Fruit fly (Drosophila melanogaster): ENCODE results near the gene Bfc.

The Bfc gene

dm6 chr3L:1250396-1250795 is at the start of gene Bfc:
Gene Bfc (plus strand): TSS chr3L:1250696.
- no peak for TF ChIP-seq CG8478 (optimal IDR thresholded peaks at IDR 0.05)
- no peak for TF ChIP-seq CTCF (optimal IDR thresholded peaks at IDR 0.05)

dm6 chr3L:1202588-1203195 is 47.8 kb upstream of the Bfc start, which contains the start of gene meep:
Gene meep (minus strand): TSS chr3L:1203036.
- TF ChIP-seq CTCF (optimal IDR thresholded peaks at IDR 0.05) (no peak), CG8478 (optimal IDR thresholded peaks at IDR 0.05) (no peak)

dm6 chr3L:1203855-1204431 is 46.6 kb upstream of the Bfc start:
- no peak for TF ChIP-seq CTCF (optimal IDR thresholded peaks at IDR 0.05)
- no peak for TF ChIP-seq CG8478 (optimal IDR thresholded peaks at IDR 0.05)

DNA sequence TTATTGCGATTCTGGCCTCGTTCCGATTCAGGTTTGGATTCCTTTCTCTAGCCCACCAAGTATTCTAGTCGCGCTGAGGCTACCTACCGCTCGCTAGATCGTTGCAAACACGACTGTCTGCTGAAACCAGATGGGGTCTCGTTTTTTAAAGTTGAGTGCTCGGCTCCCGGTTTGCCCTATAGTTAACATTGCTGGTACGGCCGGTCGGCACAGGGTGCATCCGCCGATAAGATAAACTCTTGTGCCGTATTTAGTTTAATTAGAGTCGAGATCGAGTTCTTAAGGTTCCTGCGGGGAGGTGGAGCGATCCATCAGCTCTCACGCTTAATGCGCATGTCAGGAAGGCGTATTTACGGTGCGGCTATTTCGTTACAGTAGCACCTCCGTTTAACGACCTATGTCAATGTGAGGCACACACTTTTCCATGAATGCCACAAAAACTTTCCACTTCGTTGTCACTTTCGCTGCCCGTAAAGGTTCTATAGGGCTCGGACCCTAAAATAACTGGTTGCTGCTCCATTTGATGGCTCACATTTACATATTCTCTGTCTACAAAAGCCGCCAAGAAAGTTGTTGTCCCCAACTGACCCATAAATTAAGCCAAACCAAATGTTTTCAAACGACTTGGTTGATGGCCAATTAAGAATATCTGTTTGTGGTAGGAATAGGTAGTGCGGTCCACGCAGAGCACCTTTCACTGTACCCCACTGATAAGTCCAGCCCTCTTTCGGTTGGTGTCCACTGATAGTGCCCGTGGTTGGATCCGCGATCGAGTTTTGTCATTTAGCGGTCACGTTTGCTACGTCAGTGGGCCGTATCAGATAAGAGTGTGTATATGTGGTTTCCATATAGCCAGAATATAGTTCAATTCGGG is 45.6 kb upstream of the Bfc start, which contains the start of gene CG9119:
Gene CG9119 (minus strand): TSS at position 122 of the 874 bp plus-strand sequence.
- no peak for TF ChIP-seq CTCF (optimal IDR thresholded peaks at IDR 0.05)
- no peak for TF ChIP-seq CG8478 (optimal IDR thresholded peaks at IDR 0.05)

DNA sequence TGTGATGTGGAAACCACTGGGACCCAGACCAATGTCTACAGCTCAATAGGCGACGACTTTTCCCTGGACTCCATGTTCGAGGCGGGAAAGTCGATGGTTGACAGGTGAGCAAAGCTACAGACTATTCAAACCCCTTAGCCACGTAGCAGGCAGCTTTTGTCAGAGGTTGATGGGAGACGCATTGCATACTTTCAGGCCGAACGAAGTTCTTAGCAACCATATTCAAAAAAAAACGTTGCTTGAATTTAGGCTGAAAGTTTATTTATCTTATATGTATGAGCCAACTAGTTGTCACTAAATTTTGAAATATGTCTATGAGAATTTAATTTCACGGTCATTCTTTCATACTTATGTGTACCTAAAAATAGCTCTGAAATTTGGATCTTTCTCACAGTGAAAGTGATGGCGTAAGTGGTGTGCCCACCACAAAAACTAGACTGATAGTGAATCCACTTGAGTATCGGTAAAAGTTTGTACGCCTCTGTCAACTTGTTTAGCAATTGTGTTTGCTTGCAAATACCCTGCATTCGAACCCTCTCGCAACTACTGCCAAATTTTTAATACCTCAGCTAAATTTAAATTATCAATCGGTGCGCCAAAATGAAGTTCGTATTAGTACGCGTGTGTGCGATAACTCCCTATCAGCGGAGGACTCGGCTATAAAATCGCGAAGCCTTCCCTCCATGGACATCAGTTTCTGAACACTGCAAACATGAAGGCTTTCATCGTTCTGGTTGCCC is 43.6 kb upstream of the Bfc start, which contains the start of gene LysB:
Gene LysB (plus strand): TSS at position 690 of the 740 bp plus-strand sequence.
- peak in 1 of 2 experiments; percentile 36 for TF ChIP-seq CTCF (optimal IDR thresholded peaks at IDR 0.05)
- no peak for TF ChIP-seq CG8478 (optimal IDR thresholded peaks at IDR 0.05)

- TF ChIP-seq CG8478 (optimal IDR thresholded peaks at IDR 0.05) (no peak), CTCF (optimal IDR thresholded peaks at IDR 0.05) (no peak)
Observed at dm6 chr3L:1208206-1208605, 42.3 kb upstream of the Bfc start.

- no peak for TF ChIP-seq CTCF (optimal IDR thresholded peaks at IDR 0.05)
- no peak for TF ChIP-seq CG8478 (optimal IDR thresholded peaks at IDR 0.05)
Observed at dm6 chr3L:1211096-1211495, 39.4 kb upstream of the Bfc start, which contains the start of gene LysD. Gene LysD (minus strand): TSS chr3L:1211196.

- TF ChIP-seq CG8478 (optimal IDR thresholded peaks at IDR 0.05) (no peak), CTCF (optimal IDR thresholded peaks at IDR 0.05) (no peak)
Observed at dm6 chr3L:1212113-1212512, 38.4 kb upstream of the Bfc start.

dm6 chr3L:1212571-1212970 is 37.9 kb upstream of the Bfc start, which contains the start of gene LysE:
Gene LysE (plus strand): TSS chr3L:1212827.
- TF ChIP-seq CG8478 (optimal IDR thresholded peaks at IDR 0.05) = no peak
- TF ChIP-seq CTCF (optimal IDR thresholded peaks at IDR 0.05) = no peak

DNA sequence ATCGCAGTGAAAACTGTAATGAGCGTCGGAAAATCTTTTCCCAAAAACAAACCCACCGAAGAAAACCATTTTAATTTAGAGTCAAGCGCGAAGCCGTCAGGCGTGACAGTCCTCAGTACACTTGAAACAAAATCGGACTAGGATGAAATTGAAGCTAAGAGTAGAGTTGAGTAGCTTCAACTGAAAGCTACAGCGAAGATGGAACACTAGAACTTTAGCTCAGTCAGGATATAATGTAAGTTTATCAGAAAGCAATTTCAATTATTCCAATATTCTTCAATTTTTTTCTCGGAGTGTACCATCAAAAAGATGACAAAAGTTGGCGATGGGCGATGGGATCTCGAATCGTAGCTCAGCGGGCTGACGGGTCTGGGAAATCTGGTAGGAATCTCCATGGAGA is 34.0 kb upstream of the Bfc start:
- TF ChIP-seq CG8478 (optimal IDR thresholded peaks at IDR 0.05) = no peak
- no peak for TF ChIP-seq CTCF (optimal IDR thresholded peaks at IDR 0.05)

DNA sequence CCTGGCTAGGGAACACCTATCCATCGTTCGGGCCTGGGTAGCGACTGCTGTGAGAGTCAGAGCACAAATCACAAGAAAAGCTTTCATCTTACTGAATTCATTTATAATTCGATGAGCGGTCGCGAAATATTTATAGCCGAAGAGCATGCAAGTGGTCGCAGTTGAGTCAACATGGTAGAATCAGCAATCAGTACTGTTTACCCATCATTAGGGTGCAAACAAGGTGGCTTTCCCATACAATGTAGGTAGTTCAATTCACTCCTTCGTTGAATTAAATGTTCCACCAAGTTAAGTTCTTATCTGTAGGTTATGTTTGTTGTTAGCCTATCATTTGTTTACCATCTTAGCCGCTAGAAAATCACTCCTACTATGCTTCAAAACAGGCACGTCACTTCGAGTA is 31.9 kb upstream of the Bfc start, which contains the start of gene LysP:
Gene LysP (minus strand): TSS at position 101 of the 400 bp plus-strand sequence.
- TF ChIP-seq CTCF (optimal IDR thresholded peaks at IDR 0.05) (no peak), CG8478 (optimal IDR thresholded peaks at IDR 0.05) (no peak)

DNA sequence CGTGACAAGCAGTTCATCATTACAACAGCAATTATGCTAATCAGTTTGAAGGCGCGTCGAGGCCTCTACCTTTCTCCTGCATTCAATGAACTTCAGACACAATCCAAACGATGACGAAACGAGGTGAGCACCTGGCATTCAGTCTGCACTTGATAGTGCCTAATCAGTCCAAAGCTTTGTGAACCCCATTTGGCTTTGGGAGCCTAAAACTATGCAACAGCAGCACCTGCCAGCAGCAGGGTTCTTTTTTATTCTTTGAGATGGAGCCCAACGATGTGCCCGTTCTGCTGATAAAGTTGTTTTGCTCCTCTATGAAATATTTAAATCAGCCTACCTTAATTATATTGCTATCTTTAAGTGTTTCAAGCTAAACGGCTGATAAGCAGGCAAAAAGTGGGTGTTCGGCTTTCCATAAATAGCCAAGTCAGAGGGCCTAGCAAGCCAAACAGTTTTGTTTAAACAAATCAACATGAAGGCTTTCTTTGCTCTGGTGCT is 23.1 kb upstream of the Bfc start, which contains the start of gene LysS:
Gene LysS (plus strand): TSS at position 445 of the 495 bp plus-strand sequence.
- no peak for TF ChIP-seq CG8478 (optimal IDR thresholded peaks at IDR 0.05)
- TF ChIP-seq CTCF (optimal IDR thresholded peaks at IDR 0.05) = no peak

DNA sequence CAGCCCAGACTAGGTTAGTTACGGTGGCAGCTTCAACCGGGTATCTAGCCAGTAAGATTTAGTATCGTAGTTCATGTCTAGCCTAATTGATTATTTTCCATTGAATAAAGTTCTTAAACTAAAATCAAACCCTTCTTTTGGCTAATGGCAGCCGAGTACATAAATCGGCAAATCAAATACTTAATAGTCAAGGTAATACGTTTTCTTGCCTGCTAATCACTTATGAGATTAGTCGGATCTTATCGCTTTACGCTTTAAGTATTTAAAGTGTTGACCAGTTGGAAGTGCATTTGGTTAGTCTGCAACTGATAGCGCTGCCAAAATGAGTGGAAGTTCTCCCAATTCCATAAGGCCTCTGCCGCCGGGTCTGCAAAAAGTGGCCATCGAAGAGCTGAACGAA is 17.9 kb upstream of the Bfc start, which contains the start of gene CG33965:
Gene CG33965 (plus strand): TSS at position 301 of the 400 bp plus-strand sequence.
- no peak for TF ChIP-seq CG8478 (optimal IDR thresholded peaks at IDR 0.05)
- TF ChIP-seq CTCF (optimal IDR thresholded peaks at IDR 0.05) = no peak

dm6 chr3L:1233830-1234229 is 16.7 kb upstream of the Bfc start, which contains the start of gene CG33966:
Gene CG33966 (plus strand): TSS chr3L:1234130.
- TF ChIP-seq CTCF (optimal IDR thresholded peaks at IDR 0.05) = no peak
- TF ChIP-seq CG8478 (optimal IDR thresholded peaks at IDR 0.05) = no peak
